Worm (Caenorhabditis elegans): ENCODE data around the gene papl-1.

DNA sequence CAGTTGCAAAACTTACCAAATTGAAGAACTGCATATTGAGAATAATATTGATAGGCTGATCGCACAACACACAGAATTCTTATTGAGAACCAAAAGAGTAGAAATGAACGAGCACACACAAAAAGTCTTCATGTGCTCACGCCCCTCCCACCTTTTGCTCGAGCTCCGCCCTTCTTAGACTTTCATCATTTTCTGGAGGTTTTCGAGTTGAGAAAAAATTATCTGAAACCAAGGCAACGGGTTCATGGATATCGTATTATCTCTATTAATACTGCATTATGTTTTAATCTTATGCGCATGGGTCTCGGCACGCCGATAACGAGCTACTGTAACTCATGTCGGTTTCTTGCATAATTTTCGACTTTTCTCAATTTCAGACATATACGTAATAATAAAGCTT is 33.7 kb downstream of the papl-1 start, which contains the start of gene R11D1.12:
- TF ChIP-seq egl-44 (GFP tag; IDR thresholded peaks at IDR 0.05) (no peak), B0336.3 (GFP tag; IDR thresholded peaks at IDR 0.05) (no peak), Y53G8AR.9 (GFP tag; conservative IDR thresholded peaks at IDR 0.05) (no peak), ztf-25 (GFP tag; IDR thresholded peaks at IDR 0.05) (no peak), tbx-9 (tag; optimal IDR thresholded peaks at IDR 0.05; ENCODE audit: borderline replicate concordance) (no peak), C17E4.6 (GFP tag; IDR thresholded peaks at IDR 0.05) (no peak), unc-62 (GFP tag; optimal IDR thresholded peaks at IDR 0.05) (no peak), zfh-2 (GFP tag; conservative IDR thresholded peaks at IDR 0.05) (no peak), akir-1 (GFP tag; optimal IDR thresholded peaks at IDR 0.05) (no peak), cebp-1 (GFP tag; IDR thresholded peaks at IDR 0.05) (no peak), cebp-1 (tag; optimal IDR thresholded peaks at IDR 0.05) (no peak), nhr-27 (tag; optimal IDR thresholded peaks at IDR 0.05) (no peak), rcor-1 (GFP tag; IDR thresholded peaks at IDR 0.05) (no peak)

All from whole organism, young adult.